Worm (Caenorhabditis elegans) whole organism, L4/young adult: ENCODE data around the gene F59B10.2.

Experiments used
- W03F9.2 ChIP-seq: fragments of 150-350 bp; optimal IDR thresholded peaks from 2 replicates; lab custom pipeline; 2014; ENCODE audit warnings: missing biosample characterization, missing genetic modification characterization
- dao-5 ChIP-seq: sonication (generic microtip); optimal IDR thresholded peaks from 2 replicates; lab custom pipeline; 2016; ENCODE audit warnings: missing genotype, missing genetic modification characterization, moderate library complexity, missing compliant biosample characterization
- him-1 ChIP-seq: sonication (generic microtip); optimal IDR thresholded peaks from 2 replicates; lab custom pipeline; 2016; ENCODE audit warnings: missing genotype, missing genetic modification reagents, missing genetic modification characterization, missing compliant biosample characterization

DNA sequence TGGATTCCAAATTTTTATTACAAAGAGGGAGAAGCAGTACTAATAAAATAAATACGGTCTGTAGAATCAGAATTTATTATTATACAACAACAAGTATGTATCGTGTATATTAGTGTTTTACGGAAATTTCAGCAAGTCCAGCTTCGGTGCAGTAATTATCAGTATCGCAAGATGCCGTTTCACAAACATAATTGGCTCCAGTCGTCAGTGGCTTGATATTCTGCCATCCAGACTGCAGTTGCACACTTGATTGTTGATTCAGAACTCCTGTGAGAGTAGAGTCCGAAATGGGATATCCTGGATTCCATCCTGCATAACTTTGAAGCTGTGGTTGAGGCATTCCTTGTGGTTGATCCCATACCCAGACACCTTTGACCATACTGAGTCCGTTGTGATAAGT is 29.6 kb downstream of the F59B10.2 start:
- TF ChIP-seq dao-5 (tag; lab: Kevin White, UChicago) (no peak), W03F9.2 (tag; lab: Kevin White, UChicago) (no peak), him-1 (tag; lab: Kevin White, UChicago) (no peak)
